Fruit fly (Drosophila melanogaster): Measurements from ENCODE around the gene CG5890.

CG5890 gene

DNA sequence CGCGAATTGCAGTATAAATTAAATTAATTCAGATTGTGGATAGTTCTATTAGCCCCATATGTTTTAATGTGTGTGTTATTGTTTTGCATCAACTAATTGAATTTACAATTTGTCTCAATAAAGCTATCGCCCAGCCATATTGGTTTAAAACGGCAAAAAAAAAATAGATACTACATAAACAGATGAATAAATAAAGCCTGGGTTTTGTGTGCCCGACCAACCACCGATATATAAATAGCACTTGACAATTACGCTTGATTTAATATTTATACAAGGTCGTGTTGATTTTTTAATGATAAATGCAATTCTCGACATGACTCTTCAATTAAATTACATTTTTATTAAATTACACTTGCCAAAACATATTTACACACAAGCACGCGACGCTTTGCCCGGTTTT lies 14.4 kb downstream of the CG5890 start (continued):
- no peak for TF ChIP-seq Bteb2 (GFP tag; optimal IDR thresholded peaks at IDR 0.05)
- TF ChIP-seq psq (GFP tag; optimal IDR thresholded peaks at IDR 0.05): no peak
- no peak for TF ChIP-seq eyg (GFP tag; optimal IDR thresholded peaks at IDR 0.05)

DNA sequence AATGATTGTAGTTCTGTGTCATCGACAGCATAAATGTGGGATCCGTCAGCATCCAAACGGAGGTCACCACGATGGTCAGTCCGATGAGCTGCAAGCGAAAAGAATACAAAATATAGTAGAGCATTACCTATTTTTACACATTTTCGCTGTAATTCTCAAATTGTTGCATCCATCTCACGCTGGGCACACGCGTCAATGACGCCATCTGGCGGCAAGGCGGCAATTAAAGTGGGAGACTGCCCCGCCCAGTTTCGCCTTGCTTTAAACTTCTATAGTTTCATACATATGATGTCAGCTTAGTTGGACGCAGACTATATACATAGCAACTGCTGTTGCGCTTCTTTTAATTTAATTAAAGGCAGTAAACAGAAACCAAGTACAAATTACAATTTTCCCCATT lies 20.7 kb downstream of the CG5890 start:
- TF ChIP-seq tin (GFP tag; optimal IDR thresholded peaks at IDR 0.05) (no peak), CG9609 (GFP tag; optimal IDR thresholded peaks at IDR 0.05) (no peak), sens (GFP tag) (peak; percentile 14), CTCF (GFP tag; optimal IDR thresholded peaks at IDR 0.05) (peak; percentile 86), NFAT (GFP tag; IDR thresholded peaks at IDR 0.05) (no peak), CG6654 (GFP tag; optimal IDR thresholded peaks at IDR 0.05) (no peak)

DNA sequence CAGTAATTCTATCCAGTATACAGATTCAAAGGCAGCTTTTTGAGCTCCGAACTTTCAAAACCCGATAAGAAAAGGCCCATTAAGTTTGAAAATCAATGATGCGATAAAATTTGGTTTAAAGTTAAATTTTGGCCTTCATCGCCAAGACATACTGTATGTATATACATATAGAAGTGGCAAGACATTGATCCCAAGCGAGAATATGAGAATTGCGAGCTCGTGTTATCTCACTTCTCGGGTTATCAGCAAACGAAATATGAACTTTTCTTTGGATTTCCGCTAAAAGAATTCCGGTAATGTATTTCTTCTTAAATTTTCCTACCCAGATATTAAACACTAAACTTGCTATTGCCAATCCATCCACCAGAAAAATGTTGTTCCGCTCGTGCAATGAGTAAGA lies 21.1 kb downstream of the CG5890 start:
- TF ChIP-seq CG4707 (GFP tag; optimal IDR thresholded peaks at IDR 0.05) (no peak), CG12071 (GFP tag; optimal IDR thresholded peaks at IDR 0.05) (no peak), fu2 (GFP tag; optimal IDR thresholded peaks at IDR 0.05) (no peak), nmo (GFP tag; optimal IDR thresholded peaks at IDR 0.05) (no peak), az2 (GFP tag; optimal IDR thresholded peaks at IDR 0.05) (no peak), CG5245 (GFP tag; optimal IDR thresholded peaks at IDR 0.05) (no peak), CoRest (tag; optimal IDR thresholded peaks at IDR 0.05) (no peak), Hand (GFP tag; optimal IDR thresholded peaks at IDR 0.05) (no peak)

DNA sequence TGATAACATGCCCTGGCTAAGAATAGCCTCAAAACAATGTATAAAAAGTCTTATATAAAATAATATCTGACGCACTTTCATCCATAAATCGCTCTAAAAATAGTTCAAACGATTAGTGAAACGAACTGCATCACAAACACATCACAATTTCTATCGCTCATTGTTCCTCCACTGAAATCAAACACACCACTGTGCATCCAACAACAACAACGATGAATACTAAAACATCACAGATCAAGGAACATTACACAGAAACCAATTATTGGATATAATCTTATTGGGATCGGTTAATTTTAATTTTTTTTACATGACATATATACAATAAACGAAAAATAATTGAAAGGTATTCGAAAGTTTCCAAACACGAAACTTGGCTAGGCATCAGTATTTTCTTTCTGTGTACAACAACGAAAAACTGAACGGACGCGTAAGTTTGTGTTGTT lies 23.4 kb downstream of the CG5890 start:
- TF ChIP-seq CG3995 (GFP tag; optimal IDR thresholded peaks at IDR 0.05) (no peak), twi (tag; optimal IDR thresholded peaks at IDR 0.05) (peak; percentile 64), run (tag; optimal IDR thresholded peaks at IDR 0.05) (no peak), CrebB (tag; optimal IDR thresholded peaks at IDR 0.05) (peak; percentile 58), Deaf1 (tag; optimal IDR thresholded peaks at IDR 0.05) (peak; percentile 50), CG3065 (GFP tag; optimal IDR thresholded peaks at IDR 0.05) (peak; percentile 21), peb (GFP tag; IDR thresholded peaks at IDR 0.05) (peak; percentile 46; the same call in 1 of the 2 replicates), CG6654 (GFP tag; optimal IDR thresholded peaks at IDR 0.05) (peak; percentile 55), Hr3 (GFP tag; optimal IDR thresholded peaks at IDR 0.05) (peak; percentile 71), CG42726 (GFP tag; IDR thresholded peaks at IDR 0.05; ENCODE audit: partially characterized antibody) (no peak), Hsf (GFP tag; optimal IDR thresholded peaks at IDR 0.05) (peak; percentile 73), sd (tag; optimal IDR thresholded peaks at IDR 0.05) (peak; percentile 41), CG6813 (GFP tag; optimal IDR thresholded peaks at IDR 0.05) (peak; percentile 70), Dll (GFP tag; IDR thresholded peaks at IDR 0.05; ENCODE audit: partially characterized antibody) (no peak), CG8924 (tag; optimal IDR thresholded peaks at IDR 0.05) (peak; percentile 81), fd96Cb (tag; optimal IDR thresholded peaks at IDR 0.05) (peak; percentile 84), CG3838 (GFP tag; optimal IDR thresholded peaks at IDR 0.05) (peak; percentile 10), ab (GFP tag; optimal IDR thresholded peaks at IDR 0.05) (peak; percentile 57), abd-A (tag; optimal IDR thresholded peaks at IDR 0.05) (no peak), CG15601 (tag; optimal IDR thresholded peaks at IDR 0.05) (peak; percentile 67), esg (GFP tag; conservative IDR thresholded peaks at IDR 0.05) (peak; percentile 66), trh (GFP tag; optimal IDR thresholded peaks at IDR 0.05) (peak; percentile 13), gem (tag; optimal IDR thresholded peaks at IDR 0.05) (peak; percentile 85), bcd (GFP tag; optimal IDR thresholded peaks at IDR 0.05) (peak; percentile 74), CG1602 (GFP tag; optimal IDR thresholded peaks at IDR 0.05) (peak; percentile 71), sob (GFP tag; IDR thresholded peaks at IDR 0.05) (peak; percentile 77; the same call in 1 of the 2 replicates), Doc3 (GFP tag; IDR thresholded peaks at IDR 0.05; ENCODE audit: partially characterized antibody) (no peak), nmo (GFP tag; optimal IDR thresholded peaks at IDR 0.05) (peak; percentile 88), Lim3 (GFP tag; IDR thresholded peaks at IDR 0.05) (no peak), br (optimal IDR thresholded peaks at IDR 0.05) (no peak), lab (GFP tag; optimal IDR thresholded peaks at IDR 0.05) (peak; percentile 79), Chrac-16 (GFP tag; optimal IDR thresholded peaks at IDR 0.05) (peak; percentile 75), yki (optimal IDR thresholded peaks at IDR 0.05) (no peak)
